Fruit fly (Drosophila melanogaster): ENCODE results near the gene Cln3.

Gene Cln3

dm6 chr3L:17806357-17807025, 7.4 kb downstream of the Cln3 start, which contains the start of gene CG32187 (continued):
- TF ChIP-seq E2f1 (GFP tag; IDR thresholded peaks at IDR 0.05) (no peak), CG13287 (GFP tag; IDR thresholded peaks at IDR 0.05; ENCODE audit: partially characterized antibody) (no peak), lab (GFP tag; optimal IDR thresholded peaks at IDR 0.05) (no peak), D19A (tag; optimal IDR thresholded peaks at IDR 0.05) (no peak), CG4404 (GFP tag; IDR thresholded peaks at IDR 0.05) (no peak), CTCF (GFP tag; optimal IDR thresholded peaks at IDR 0.05) (no peak), grau (tag; optimal IDR thresholded peaks at IDR 0.05) (no peak), CG4360 (GFP tag; IDR thresholded peaks at IDR 0.05) (no peak), Dp (GFP tag; optimal IDR thresholded peaks at IDR 0.05) (peak; percentile 15), CG3838 (GFP tag; optimal IDR thresholded peaks at IDR 0.05) (no peak), CG12104 (GFP tag; optimal IDR thresholded peaks at IDR 0.05) (no peak), CG33213 (GFP tag; optimal IDR thresholded peaks at IDR 0.05) (no peak), NC2α (GFP tag; optimal IDR thresholded peaks at IDR 0.05) (no peak), CG8478 (optimal IDR thresholded peaks at IDR 0.05) (no peak), CG8924 (tag; optimal IDR thresholded peaks at IDR 0.05) (no peak), chinmo (GFP tag; IDR thresholded peaks at IDR 0.05; ENCODE audit: partially characterized antibody) (no peak), CG6854 (GFP tag; optimal IDR thresholded peaks at IDR 0.05) (no peak), stwl (tag; optimal IDR thresholded peaks at IDR 0.05) (peak; percentile 7), Dbx (GFP tag; IDR thresholded peaks at IDR 0.05) (no peak), CG7839 (tag; optimal IDR thresholded peaks at IDR 0.05) (no peak), CG10431 (GFP tag; optimal IDR thresholded peaks at IDR 0.05) (no peak), ranshi (GFP tag; IDR thresholded peaks at IDR 0.05) (no peak), btn (GFP tag; optimal IDR thresholded peaks at IDR 0.05) (no peak), Six4 (GFP tag; optimal IDR thresholded peaks at IDR 0.05) (no peak), sens (GFP tag) (peak; percentile 3), tll (GFP tag; optimal IDR thresholded peaks at IDR 0.05) (no peak), crp (GFP tag; optimal IDR thresholded peaks at IDR 0.05) (peak in 1 of 2 experiments; percentile 59), dmrt99B (tag; optimal IDR thresholded peaks at IDR 0.05) (no peak), wek (GFP tag; optimal IDR thresholded peaks at IDR 0.05) (no peak), klu (GFP tag; IDR thresholded peaks at IDR 0.05) (no peak), Sin3A (optimal IDR thresholded peaks at IDR 0.05) (no peak), hb (GFP tag; IDR thresholded peaks at IDR 0.05; ENCODE audit: partially characterized antibody) (no peak), jigr1 (GFP tag; IDR thresholded peaks at IDR 0.05) (no peak), peb (GFP tag; IDR thresholded peaks at IDR 0.05) (no peak), odd (GFP tag; optimal IDR thresholded peaks at IDR 0.05) (no peak), Hr51 (GFP tag; optimal IDR thresholded peaks at IDR 0.05) (no peak), tap (tag; optimal IDR thresholded peaks at IDR 0.05) (no peak), Pdp1 (GFP tag; optimal IDR thresholded peaks at IDR 0.05) (peak in 1 of 2 experiments; percentile 92), CG31388 (GFP tag; optimal IDR thresholded peaks at IDR 0.05) (no peak), chif (GFP tag; optimal IDR thresholded peaks at IDR 0.05) (no peak), Spps (tag; optimal IDR thresholded peaks at IDR 0.05) (no peak), ash1 (GFP tag; optimal IDR thresholded peaks at IDR 0.05) (no peak)

dm6 chr3L:17804511-17804910, 9.4 kb downstream of the Cln3 start, which contains the start of gene ais:
Gene ais (minus strand): TSS chr3L:17804715.
- peak; percentile 24; the same call in 1 of the 2 replicates for TF ChIP-seq CG14014 (GFP tag; IDR thresholded peaks at IDR 0.05)
- TF ChIP-seq CG30403 (GFP tag; optimal IDR thresholded peaks at IDR 0.05), result peak; percentile 40
- TF ChIP-seq HHEX (GFP tag; optimal IDR thresholded peaks at IDR 0.05), result no peak
- no peak for TF ChIP-seq Doc3 (GFP tag; IDR thresholded peaks at IDR 0.05; ENCODE audit: partially characterized antibody)
- no peak for TF ChIP-seq unc-4 (GFP tag; IDR thresholded peaks at IDR 0.05; ENCODE audit: partially characterized antibody)
- peak; percentile 11 for TF ChIP-seq zfh2 (GFP tag; optimal IDR thresholded peaks at IDR 0.05)
- peak; percentile 39; the same call in 1 of the 2 replicates for TF ChIP-seq chm (GFP tag; IDR thresholded peaks at IDR 0.05)
- TF ChIP-seq CG6683 (GFP tag; optimal IDR thresholded peaks at IDR 0.05), result no peak
- TF ChIP-seq HLHmδ (GFP tag; optimal IDR thresholded peaks at IDR 0.05), result no peak
- peak; percentile 53 for TF ChIP-seq CG1603 (tag; optimal IDR thresholded peaks at IDR 0.05)
- no peak for TF ChIP-seq CG8944 (GFP tag; optimal IDR thresholded peaks at IDR 0.05)
- peak; percentile 17 for TF ChIP-seq Ets97D (GFP tag; optimal IDR thresholded peaks at IDR 0.05)

All from whole organism, embryonic.